Fruit fly (Drosophila melanogaster): Measurements from ENCODE around the gene CG34345.

Gene CG34345

DNA sequence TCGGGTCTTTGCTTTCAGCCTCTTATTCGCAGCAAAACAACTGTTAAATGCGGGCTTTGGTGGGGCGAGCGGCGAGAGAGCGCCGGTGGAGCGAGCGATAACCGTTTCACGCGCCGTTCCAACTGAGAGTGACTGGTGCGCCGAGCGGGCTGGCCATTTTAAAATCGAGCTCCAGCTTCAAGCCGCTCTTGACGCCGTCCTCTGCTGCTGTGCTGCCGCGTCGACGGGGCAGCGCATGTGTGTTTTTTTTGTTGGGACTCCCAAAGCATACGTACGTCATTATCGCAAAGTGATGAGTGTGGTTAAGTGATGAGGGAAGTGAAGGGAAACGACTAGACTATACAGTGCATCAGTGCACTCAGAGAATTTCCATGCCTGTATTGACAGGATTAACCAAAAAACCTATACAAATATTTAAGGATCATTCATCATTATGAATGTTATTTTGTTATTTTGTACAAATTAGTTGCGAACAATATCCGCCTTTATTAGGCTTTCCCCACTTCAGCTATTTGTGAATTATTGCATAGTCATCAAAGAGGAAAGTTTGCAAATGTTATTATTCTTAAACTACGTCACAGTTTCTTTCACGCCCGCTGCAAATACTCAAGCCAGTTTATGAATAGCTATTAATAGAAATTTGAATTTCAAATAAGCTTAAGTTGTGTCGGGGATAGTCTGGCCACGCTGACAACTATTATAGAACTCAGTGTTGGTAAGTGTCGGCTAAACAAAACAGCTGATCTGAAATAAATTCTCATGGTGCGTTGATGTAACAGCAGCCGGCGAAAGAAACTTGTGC lies 50.5 kb downstream of the CG34345 start, which contains the start of gene Spn27A (continued):
- peak in 1 of 2 experiments; percentile 56 for TF ChIP-seq chif (GFP tag; optimal IDR thresholded peaks at IDR 0.05)
- TF ChIP-seq NfI (GFP tag; optimal IDR thresholded peaks at IDR 0.05), result peak; percentile 61
- TF ChIP-seq eyg (GFP tag; optimal IDR thresholded peaks at IDR 0.05), result peak; percentile 1
- TF ChIP-seq CG7786 (GFP tag; optimal IDR thresholded peaks at IDR 0.05), result peak; percentile 55
- no peak for TF ChIP-seq CG7987 (GFP tag; optimal IDR thresholded peaks at IDR 0.05)
- peak; percentile 2 for TF ChIP-seq Nf-YB (GFP tag; optimal IDR thresholded peaks at IDR 0.05)
- peak; percentile 27 for TF ChIP-seq Bdp1 (GFP tag; optimal IDR thresholded peaks at IDR 0.05)
- no peak for TF ChIP-seq Gsc (GFP tag; IDR thresholded peaks at IDR 0.05)
- TF ChIP-seq zfh1 (GFP tag; IDR thresholded peaks at IDR 0.05), result 0 out of 3 replicates have a peak, but pooled peaks have one; percentile 3
- peak; percentile 57 for TF ChIP-seq CG4424 (GFP tag; optimal IDR thresholded peaks at IDR 0.05)
- TF ChIP-seq exex (tag; optimal IDR thresholded peaks at IDR 0.05), result peak; percentile 29
- peak; percentile 25 for TF ChIP-seq Sin3A (optimal IDR thresholded peaks at IDR 0.05)
- peak; percentile 52 for TF ChIP-seq CG12299 (tag; optimal IDR thresholded peaks at IDR 0.05)
- TF ChIP-seq CG9437 (GFP tag; optimal IDR thresholded peaks at IDR 0.05), result peak; percentile 56
- TF ChIP-seq sna (GFP tag; IDR thresholded peaks at IDR 0.05; ENCODE audit: partially characterized antibody), result no peak
- peak; percentile 29 for TF ChIP-seq CG33557 (GFP tag; optimal IDR thresholded peaks at IDR 0.05)
- no peak for TF ChIP-seq Hr39 (optimal IDR thresholded peaks at IDR 0.05)
- TF ChIP-seq Opbp (GFP tag; IDR thresholded peaks at IDR 0.05; ENCODE audit: partially characterized antibody), result 0 out of 3 replicates have a peak, but pooled peaks have one; percentile 41
- TF ChIP-seq CG8388 (GFP tag; optimal IDR thresholded peaks at IDR 0.05), result peak; percentile 49
- TF ChIP-seq tio (GFP tag; optimal IDR thresholded peaks at IDR 0.05), result peak; percentile 58
- no peak for TF ChIP-seq pita (GFP tag; optimal IDR thresholded peaks at IDR 0.05)
- TF ChIP-seq CG31365 (tag; optimal IDR thresholded peaks at IDR 0.05), result no peak
- peak; percentile 51 for TF ChIP-seq pho (GFP tag; optimal IDR thresholded peaks at IDR 0.05)
- no peak for TF ChIP-seq Mad (GFP tag; optimal IDR thresholded peaks at IDR 0.05)
- TF ChIP-seq BtbVII (GFP tag; optimal IDR thresholded peaks at IDR 0.05), result peak; percentile 64
- peak; percentile 46 for TF ChIP-seq CG9609 (GFP tag; optimal IDR thresholded peaks at IDR 0.05)
- peak; percentile 43 for TF ChIP-seq CG10654 (GFP tag; optimal IDR thresholded peaks at IDR 0.05)
- TF ChIP-seq ems (GFP tag; optimal IDR thresholded peaks at IDR 0.05), result peak; percentile 27
- TF ChIP-seq CG1792 (GFP tag; optimal IDR thresholded peaks at IDR 0.05), result peak; percentile 47
- no peak for TF ChIP-seq CG11560 (tag; IDR thresholded peaks at IDR 0.05)
- no peak for TF ChIP-seq CG12071 (GFP tag; optimal IDR thresholded peaks at IDR 0.05)
- TF ChIP-seq fu2 (GFP tag; optimal IDR thresholded peaks at IDR 0.05), result no peak
- peak; percentile 43 for TF ChIP-seq dmrt11E (tag; optimal IDR thresholded peaks at IDR 0.05)
- peak; percentile 68 for TF ChIP-seq CG1603 (tag; optimal IDR thresholded peaks at IDR 0.05)
- peak; percentile 39; the same call in 1 of the 2 replicates for TF ChIP-seq CG17328 (GFP tag; IDR thresholded peaks at IDR 0.05)
- TF ChIP-seq inv (GFP tag; IDR thresholded peaks at IDR 0.05; ENCODE audit: partially characterized antibody), result no peak
- TF ChIP-seq CG12744 (GFP tag; optimal IDR thresholded peaks at IDR 0.05), result no peak
- TF ChIP-seq Atf3 (GFP tag; optimal IDR thresholded peaks at IDR 0.05), result peak; percentile 50
- TF ChIP-seq CG14050 (GFP tag; IDR thresholded peaks at IDR 0.05), result peak; percentile 19; the same call in 2 of the 3 replicates
- no peak for TF ChIP-seq CG15073 (GFP tag; optimal IDR thresholded peaks at IDR 0.05)
- peak; percentile 81 for TF ChIP-seq CG17361 (GFP tag; IDR thresholded peaks at IDR 0.05)
- peak; percentile 90 for TF ChIP-seq stwl (tag; optimal IDR thresholded peaks at IDR 0.05)
- no peak for TF ChIP-seq CG13123 (GFP tag; optimal IDR thresholded peaks at IDR 0.05)
- no peak for TF ChIP-seq CG14860 (GFP tag; IDR thresholded peaks at IDR 0.05; ENCODE audit: partially characterized antibody)
- TF ChIP-seq HLH3B (GFP tag; IDR thresholded peaks at IDR 0.05), result peak; percentile 54
- TF ChIP-seq CG18619 (GFP tag; optimal IDR thresholded peaks at IDR 0.05), result no peak
- TF ChIP-seq sug (tag; optimal IDR thresholded peaks at IDR 0.05), result peak; percentile 2
- peak; percentile 29 for TF ChIP-seq Fer2 (tag; optimal IDR thresholded peaks at IDR 0.05)
- no peak for TF ChIP-seq CG3407 (GFP tag; optimal IDR thresholded peaks at IDR 0.05)

All from whole organism, embryonic.